Fruit fly (Drosophila melanogaster) whole organism, embryonic: Measurements from ENCODE around the gene CG3651.

Experiments used
- CG1024 ChIP-seq: fragments of 200-800 bp; sonication (Bioruptor generic); IDR thresholded peaks from 2 replicates; pipeline ENCODE4 v1.3.6; 2022; ENCODE audit warnings: missing biosample characterization, missing genetic modification characterization
- CG10321 ChIP-seq: fragments of 200-800 bp; sonication (Bioruptor generic); IDR thresholded peaks from 2 replicates; pipeline ENCODE4 v1.3.6; 2022; ENCODE audit warnings: missing biosample characterization, missing genetic modification characterization
- CG10543 ChIP-seq: fragments of 200-800 bp; sonication (Bioruptor generic); optimal IDR thresholded peaks from 3 replicates; lab custom pipeline; 2017; ENCODE audit warnings: missing biosample characterization, mild to moderate bottlenecking, missing genetic modification characterization, moderate library complexity
- CG11723 ChIP-seq: fragments of 200-800 bp; sonication (Bioruptor generic); optimal IDR thresholded peaks from 2 replicates; lab custom pipeline; 2017; ENCODE audit warnings: missing biosample characterization, mild to moderate bottlenecking, missing genetic modification characterization
- CG12744 ChIP-seq: fragments of 200-800 bp; sonication (Bioruptor generic); optimal IDR thresholded peaks from 2 replicates; lab custom pipeline; 2016; ENCODE audit warnings: missing biosample characterization, missing genetic modification characterization
- CG12769 ChIP-seq: fragments of 200-800 bp; sonication (Bioruptor generic); optimal IDR thresholded peaks from 2 replicates; lab custom pipeline; 2019; ENCODE audit warnings: missing biosample characterization, mild to moderate bottlenecking, missing genetic modification characterization, moderate library complexity
- CG14667 ChIP-seq: fragments of 200-800 bp; sonication (Bioruptor generic); IDR thresholded peaks from 2 replicates; pipeline ENCODE4 v1.3.6; 2022; ENCODE audit warnings: missing biosample characterization, missing genetic modification characterization
- CG18262 ChIP-seq: fragments of 200-800 bp; optimal IDR thresholded peaks from 3 replicates; lab custom pipeline; 2019; ENCODE audit warnings: missing biosample characterization, mild to moderate bottlenecking, missing genetic modification characterization, moderate library complexity
- CG2116 ChIP-seq: fragments of 200-800 bp; sonication (Bioruptor generic); optimal IDR thresholded peaks from 3 replicates; lab custom pipeline; 2018; ENCODE audit warnings: missing biosample characterization, mild to moderate bottlenecking, missing genetic modification characterization
- CG31365 ChIP-seq: fragments of 200-800 bp; sonication (Bioruptor generic); optimal IDR thresholded peaks from 2 replicates; lab custom pipeline; 2018; ENCODE audit warnings: missing biosample characterization, mild to moderate bottlenecking, missing genetic modification characterization
- CG33557 ChIP-seq: fragments of 200-800 bp; sonication (Bioruptor generic); optimal IDR thresholded peaks from 2 replicates; lab custom pipeline; 2019; ENCODE audit warnings: missing biosample characterization, mild to moderate bottlenecking, missing genetic modification characterization, moderate library complexity
- CG4328 ChIP-seq: fragments of 200-800 bp; sonication (Bioruptor generic); optimal IDR thresholded peaks from 3 replicates; lab custom pipeline; 2017; ENCODE audit warnings: missing biosample characterization, missing genetic modification reagents, missing genetic modification characterization
- CG4730 ChIP-seq: fragments of 200-800 bp; sonication (Bioruptor generic); IDR thresholded peaks from 2 replicates; pipeline ENCODE4 v1.3.6; 2022; ENCODE audit warnings: missing biosample characterization, missing genetic modification characterization
- CG7357 ChIP-seq: fragments of 200-800 bp; sonication (Bioruptor generic); IDR thresholded peaks from 3 replicates; pipeline ENCODE4 v1.3.6; 2022; ENCODE audit warnings: missing biosample characterization, missing genetic modification characterization
- CG8281 ChIP-seq: fragments of 200-800 bp; sonication (Bioruptor generic); optimal IDR thresholded peaks from 2 replicates; lab custom pipeline; 2018; ENCODE audit warnings: missing biosample characterization, mild to moderate bottlenecking, missing genetic modification characterization, moderate library complexity
- CG9797 ChIP-seq: fragments of 200-800 bp; sonication (Bioruptor generic); optimal IDR thresholded peaks from 3 replicates; lab custom pipeline; 2018; ENCODE audit warnings: missing biosample characterization, mild to moderate bottlenecking, missing genetic modification characterization
- Chrac-16 ChIP-seq: fragments of 200-800 bp; sonication (Bioruptor generic); optimal IDR thresholded peaks from 3 replicates; lab custom pipeline; 2016; ENCODE audit warnings: missing biosample characterization, missing genetic modification characterization
- Ets65A ChIP-seq: fragments of 200-800 bp; sonication (Bioruptor generic); peaks from one replicate; lab custom pipeline; 2016; ENCODE audit warnings: missing biosample characterization, missing genetic modification characterization
- H15 ChIP-seq: fragments of 200-800 bp; sonication (Bioruptor generic); IDR thresholded peaks from 3 replicates; pipeline ENCODE4 v1.3.6; 2022; ENCODE audit warnings: missing biosample characterization, missing genetic modification characterization
- Hmr ChIP-seq: fragments of 200-800 bp; sonication (Bioruptor generic); optimal IDR thresholded peaks from 3 replicates; lab custom pipeline; 2017; ENCODE audit warnings: mild to moderate bottlenecking, missing biosample characterization, missing genetic modification reagents, missing genetic modification characterization
- Lhr ChIP-seq: fragments of 200-800 bp; sonication (Bioruptor generic); optimal IDR thresholded peaks from 3 replicates; lab custom pipeline; 2017; ENCODE audit warnings: mild to moderate bottlenecking, missing biosample characterization, missing genetic modification reagents, missing genetic modification characterization
- MBD-R2 ChIP-seq: fragments of 200-800 bp; sonication (Bioruptor generic); IDR thresholded peaks from 2 replicates; pipeline ENCODE4 v1.3.6; 2022; ENCODE audit warnings: missing biosample characterization, missing genetic modification characterization
- Nf-YC ChIP-seq: fragments of 200-800 bp; optimal IDR thresholded peaks from 3 replicates; lab custom pipeline; 2019; ENCODE audit warnings: missing biosample characterization, mild to moderate bottlenecking, missing genetic modification characterization, moderate library complexity
- Side ChIP-seq: fragments of 200-800 bp; sonication (Bioruptor generic); optimal IDR thresholded peaks from 2 replicates; lab custom pipeline; 2016; ENCODE audit warnings: missing biosample characterization, missing genetic modification characterization
- Sry-δ ChIP-seq: fragments of 200-800 bp; sonication (Bioruptor generic); optimal IDR thresholded peaks from 2 replicates; lab custom pipeline; 2016; ENCODE audit warnings: missing biosample characterization, missing genetic modification characterization
- Xbp1 ChIP-seq: fragments of 200-800 bp; sonication (Bioruptor generic); optimal IDR thresholded peaks from 3 replicates; lab custom pipeline; 2016; ENCODE audit warnings: missing biosample characterization, mild to moderate bottlenecking, missing genetic modification characterization
- YL-1 ChIP-seq: fragments of 200-800 bp; sonication (Bioruptor generic); optimal IDR thresholded peaks from 3 replicates; lab custom pipeline; 2017; ENCODE audit warnings: missing biosample characterization, mild to moderate bottlenecking, missing genetic modification characterization
- ab ChIP-seq: fragments of 200-800 bp; sonication (Bioruptor generic); optimal IDR thresholded peaks from 2 replicates; lab custom pipeline; 2016; ENCODE audit warnings: missing biosample characterization, missing genetic modification characterization
- abd-A ChIP-seq: fragments of 200-800 bp; sonication (Bioruptor generic); optimal IDR thresholded peaks from 3 replicates; lab custom pipeline; 2019; ENCODE audit warnings: missing biosample characterization, mild to moderate bottlenecking, missing genetic modification characterization, moderate library complexity
- al ChIP-seq: fragments of 200-800 bp; sonication (Bioruptor generic); IDR thresholded peaks from 2 replicates; pipeline ENCODE4 v1.3.6; 2022; ENCODE audit warnings: missing biosample characterization, missing genetic modification characterization
- amos ChIP-seq: fragments of 200-800 bp; sonication (Bioruptor generic); IDR thresholded peaks from 2 replicates; pipeline ENCODE4 v1.3.6; 2022; ENCODE audit warnings: missing biosample characterization, missing genetic modification characterization; ENCODE audit not compliant: partially characterized antibody
- aop ChIP-seq: fragments of 200-800 bp; sonication (Bioruptor generic); IDR thresholded peaks from 2 replicates; pipeline ENCODE4 v1.3.6; 2022; ENCODE audit warnings: missing biosample characterization, missing genetic modification characterization
- cg ChIP-seq: fragments of 200-800 bp; sonication (Bioruptor generic); optimal IDR thresholded peaks from 3 replicates; lab custom pipeline; 2019; ENCODE audit warnings: missing biosample characterization, mild to moderate bottlenecking, missing genetic modification characterization, moderate library complexity
- danr ChIP-seq: fragments of 200-800 bp; sonication (Bioruptor generic); IDR thresholded peaks from 2 replicates; pipeline ENCODE4 v1.3.6; 2022; ENCODE audit warnings: missing biosample characterization, missing genetic modification characterization
- disco-r ChIP-seq: fragments of 200-800 bp; sonication (Bioruptor generic); optimal IDR thresholded peaks from 2 replicates; lab custom pipeline; 2016; ENCODE audit warnings: missing biosample characterization, missing genetic modification characterization
- dm ChIP-seq: fragments of 200-800 bp; sonication (Bioruptor generic); optimal IDR thresholded peaks from 3 replicates; lab custom pipeline; 2016; ENCODE audit warnings: missing biosample characterization, missing genetic modification characterization
- dpn ChIP-seq, 2 experiments: fragments of 200-800 bp; sonication (Bioruptor generic); optimal IDR thresholded peaks; 3 replicates each; lab custom pipeline; 2016; ENCODE audit warnings: missing biosample characterization in 2 of 2, missing genetic modification characterization in 2 of 2
- gem ChIP-seq: fragments of 200-800 bp; sonication (Bioruptor generic); optimal IDR thresholded peaks from 2 replicates; lab custom pipeline; 2019; ENCODE audit warnings: missing biosample characterization, mild to moderate bottlenecking, missing genetic modification characterization, moderate library complexity
- gfzf ChIP-seq: fragments of 200-800 bp; sonication (Bioruptor generic); optimal IDR thresholded peaks from 2 replicates; lab custom pipeline; 2016; ENCODE audit warnings: missing biosample characterization, mild to moderate bottlenecking, missing genetic modification characterization, moderate library complexity
- gt ChIP-seq: fragments of 200-800 bp; sonication (Bioruptor generic); IDR thresholded peaks from 2 replicates; pipeline ENCODE4 v1.3.6; 2022; ENCODE audit warnings: missing biosample characterization, missing genetic modification characterization
- ham ChIP-seq: fragments of 200-800 bp; sonication (Bioruptor generic); IDR thresholded peaks from 2 replicates; pipeline ENCODE4 v1.3.6; 2022; ENCODE audit warnings: missing biosample characterization, missing genetic modification characterization
- nmo ChIP-seq: fragments of 200-800 bp; sonication (Bioruptor generic); optimal IDR thresholded peaks from 2 replicates; lab custom pipeline; 2018; ENCODE audit warnings: missing biosample characterization, mild to moderate bottlenecking, missing genetic modification characterization, moderate library complexity
- phol ChIP-seq: fragments of 200-800 bp; sonication (Bioruptor generic); optimal IDR thresholded peaks from 3 replicates; lab custom pipeline; 2018; ENCODE audit warnings: missing biosample characterization, mild to moderate bottlenecking, missing genetic modification characterization, moderate library complexity
- pum ChIP-seq: fragments of 200-800 bp; sonication (Bioruptor generic); optimal IDR thresholded peaks from 2 replicates; lab custom pipeline; 2016; ENCODE audit warnings: missing biosample characterization, missing genetic modification characterization
- sc ChIP-seq, 3 experiments: fragments of >200 bp in 2 of 3; fragments of 200-800 bp in 1 of 3; sonication (Bioruptor generic) in 1 of 3; optimal IDR thresholded peaks; 2 replicates in 2 of 3; 3 replicates in 1 of 3; lab custom pipeline; 2017; ENCODE audit warnings: mild to moderate bottlenecking in 1 of 3, missing biosample characterization in 1 of 3, missing genetic modification characterization in 1 of 3, missing genetic modification reagents in 1 of 3
- tin ChIP-seq: fragments of 200-800 bp; sonication (Bioruptor generic); optimal IDR thresholded peaks from 3 replicates; lab custom pipeline; 2016; ENCODE audit warnings: missing biosample characterization, missing genetic modification characterization
- trh ChIP-seq: fragments of 200-800 bp; sonication (Bioruptor generic); optimal IDR thresholded peaks from 2 replicates; lab custom pipeline; 2016; ENCODE audit warnings: missing biosample characterization, missing genetic modification characterization
- usp ChIP-seq: fragments of >200 bp; optimal IDR thresholded peaks from 2 replicates; lab custom pipeline; 2017; ENCODE audit warnings: missing biosample characterization, missing genetic modification characterization
- wor ChIP-seq: fragments of 200-800 bp; sonication (Bioruptor generic); IDR thresholded peaks from 2 replicates; pipeline ENCODE4 v1.3.6; 2022; ENCODE audit warnings: missing biosample characterization, missing genetic modification characterization
- zen ChIP-seq: fragments of 200-800 bp; sonication (Bioruptor generic); optimal IDR thresholded peaks from 3 replicates; lab custom pipeline; 2018; ENCODE audit warnings: missing biosample characterization, mild to moderate bottlenecking, missing genetic modification characterization, moderate library complexity
- zen2 ChIP-seq: fragments of 200-800 bp; sonication (Bioruptor generic); IDR thresholded peaks from 3 replicates; pipeline ENCODE4 v1.3.6; 2022; ENCODE audit warnings: missing biosample characterization, missing genetic modification characterization; ENCODE audit not compliant: partially characterized antibody

CG3651 gene

dm6 chr2L:22169044-22169515, 47.9 kb downstream of the CG3651 start, which contains the start of gene Clamp (continued):
- TF ChIP-seq usp (GFP tag; lab: Kevin White, UChicago) (no peak), al (GFP tag; lab: Robert Waterston, UW) (no peak), Sry-δ (peak; percentile 43), Hmr (GFP tag; lab: Kevin White, UChicago) (peak; percentile 71), Ets65A (peak; percentile 67), danr (GFP tag; lab: Robert Waterston, UW) (no peak), CG9797 (GFP tag; lab: Kevin White, UChicago) (peak; percentile 56), dpn (GFP tag; optimal IDR thresholded peaks at IDR 0.05; lab: Kevin White, UChicago) (no peak), CG12769 (tag; lab: Kevin White, UChicago) (no peak), CG33557 (GFP tag; lab: Kevin White, UChicago) (no peak), YL-1 (GFP tag; lab: Kevin White, UChicago) (no peak), pum (GFP tag; lab: Kevin White, UChicago) (no peak), Side (no peak), amos (GFP tag; lab: Robert Waterston, UW) (peak; percentile 26; the same call in 1 of the 2 replicates), gfzf (GFP tag; lab: Kevin White, UChicago) (peak; percentile 84), CG10543 (no peak), cg (GFP tag; lab: Kevin White, UChicago) (no peak), nmo (GFP tag; lab: Kevin White, UChicago) (peak; percentile 57), disco-r (GFP tag; lab: Kevin White, UChicago) (no peak), CG11723 (GFP tag; lab: Kevin White, UChicago) (peak; percentile 92), CG14667 (GFP tag; lab: Robert Waterston, UW) (no peak), CG10321 (GFP tag; lab: Robert Waterston, UW) (peak; percentile 90), CG12744 (no peak), H15 (GFP tag; lab: Robert Waterston, UW) (no peak), gem (tag; lab: Kevin White, UChicago) (peak; percentile 34), sc (optimal IDR thresholded peaks at IDR 0.05; lab: Kevin White, UChicago) (no peak), sc (GFP tag; optimal IDR thresholded peaks at IDR 0.05; lab: Kevin White, UChicago) (no peak), CG4328 (no peak), Lhr (GFP tag; lab: Kevin White, UChicago) (peak; percentile 98), zen2 (GFP tag; lab: Robert Waterston, UW) (no peak), CG7357 (peak; percentile 96), wor (GFP tag; lab: Robert Waterston, UW) (no peak), Xbp1 (peak; percentile 16), CG18262 (no peak), tin (GFP tag; lab: Kevin White, UChicago) (no peak), zen (tag; lab: Kevin White, UChicago) (peak; percentile 58), aop (GFP tag; lab: Robert Waterston, UW) (no peak), CG4730 (GFP tag; lab: Robert Waterston, UW) (no peak), CG31365 (tag; lab: Kevin White, UChicago) (no peak), Chrac-16 (GFP tag; lab: Kevin White, UChicago) (no peak), phol (tag; lab: Kevin White, UChicago) (no peak), gt (GFP tag; lab: Robert Waterston, UW) (no peak), Nf-YC (tag; lab: Kevin White, UChicago) (no peak), ab (GFP tag; lab: Kevin White, UChicago) (no peak), abd-A (tag; lab: Kevin White, UChicago) (no peak), trh (GFP tag; lab: Kevin White, UChicago) (no peak), ham (no peak), CG1024 (GFP tag; lab: Robert Waterston, UW) (peak; percentile 99), MBD-R2 (GFP tag; lab: Robert Waterston, UW) (peak; percentile 46), dm (GFP tag; lab: Kevin White, UChicago) (no peak), CG2116 (GFP tag; lab: Kevin White, UChicago) (peak; percentile 18), CG8281 (tag; lab: Kevin White, UChicago) (no peak)
